Worm (Caenorhabditis elegans) whole organism, late embryonic: Measurements from ENCODE around the gene F01D5.8.
"Not testable (repeated sequence)": the region's sequence is repeated elsewhere in the genome, so short reads cannot be mapped to it uniquely, and the experiment has no call there.

Experiments
- ceh-34 ChIP-seq: sonication (generic microtip); optimal IDR thresholded peaks from 2 replicates; lab custom pipeline; 2016; ENCODE audit warnings: mild to moderate bottlenecking, missing genetic modification characterization, missing compliant biosample characterization
- elt-2 ChIP-seq: sonication (generic microtip); optimal IDR thresholded peaks from 2 replicates; lab custom pipeline; 2016; ENCODE audit warnings: missing genetic modification reagents, missing genetic modification characterization, missing compliant biosample characterization
- ets-4 ChIP-seq: sonication (generic microtip); optimal IDR thresholded peaks from 2 replicates; lab custom pipeline; 2016; ENCODE audit warnings: missing genetic modification characterization, missing compliant biosample characterization
- fax-1 ChIP-seq: sonication (generic microtip); optimal IDR thresholded peaks from 2 replicates; lab custom pipeline; 2016; ENCODE audit warnings: missing genotype, missing genetic modification characterization, missing compliant biosample characterization
- hlh-15 ChIP-seq: sonication (generic microtip); optimal IDR thresholded peaks from 2 replicates; lab custom pipeline; 2016; ENCODE audit warnings: missing genetic modification characterization, missing compliant biosample characterization
- hlh-30 ChIP-seq: sonication (generic microtip); optimal IDR thresholded peaks from 2 replicates; lab custom pipeline; 2017; ENCODE audit warnings: antibody characterized with exemption, missing genetic modification characterization, missing compliant biosample characterization; ENCODE audit not compliant: insufficient read depth
- nhr-11 ChIP-seq: fragments of 150-350 bp; optimal IDR thresholded peaks from 2 replicates; lab custom pipeline; 2014; ENCODE audit warnings: missing biosample characterization, missing genetic modification characterization
- pag-3 ChIP-seq: sonication (generic microtip); optimal IDR thresholded peaks from 2 replicates; lab custom pipeline; 2016; ENCODE audit warnings: missing compliant biosample characterization, missing genetic modification characterization, borderline replicate concordance
- pha-4 ChIP-seq: fragments of 150-350 bp; optimal IDR thresholded peaks from 2 replicates; lab custom pipeline; 2018; ENCODE audit warnings: missing biosample characterization, missing genetic modification reagents, missing genetic modification characterization
- sdc-2 ChIP-seq: sonication (generic microtip); optimal IDR thresholded peaks from 2 replicates; lab custom pipeline; 2016; ENCODE audit warnings: missing genotype, missing genetic modification characterization, missing compliant biosample characterization
- tbx-2 ChIP-seq: sonication (generic microtip); optimal IDR thresholded peaks from 2 replicates; lab custom pipeline; 2016; ENCODE audit warnings: missing genetic modification characterization, missing compliant biosample characterization
- tbx-7 ChIP-seq: sonication (generic microtip); optimal IDR thresholded peaks from 2 replicates; lab custom pipeline; 2016; ENCODE audit warnings: missing genotype, missing genetic modification characterization, missing compliant biosample characterization
- unc-3 ChIP-seq, 2 experiments: fragments of 200-800 bp in 1 of 2; sonication (Bioruptor generic) in 1 of 2; sonication (generic microtip) in 1 of 2; conservative IDR thresholded peaks in 1 of 2; optimal IDR thresholded peaks in 1 of 2; 2 replicates each; pipeline versions ENCODE4 v1.3.6 to Lab custom; 2016 to 2022; ENCODE audit warnings: missing compliant biosample characterization in 2 of 2, missing genetic modification characterization in 2 of 2, missing genetic modification reagents in 1 of 2
- unc-42 ChIP-seq: sonication (generic microtip); optimal IDR thresholded peaks from 2 replicates; lab custom pipeline; 2016; ENCODE audit warnings: missing genotype, missing genetic modification characterization, missing compliant biosample characterization

DNA sequence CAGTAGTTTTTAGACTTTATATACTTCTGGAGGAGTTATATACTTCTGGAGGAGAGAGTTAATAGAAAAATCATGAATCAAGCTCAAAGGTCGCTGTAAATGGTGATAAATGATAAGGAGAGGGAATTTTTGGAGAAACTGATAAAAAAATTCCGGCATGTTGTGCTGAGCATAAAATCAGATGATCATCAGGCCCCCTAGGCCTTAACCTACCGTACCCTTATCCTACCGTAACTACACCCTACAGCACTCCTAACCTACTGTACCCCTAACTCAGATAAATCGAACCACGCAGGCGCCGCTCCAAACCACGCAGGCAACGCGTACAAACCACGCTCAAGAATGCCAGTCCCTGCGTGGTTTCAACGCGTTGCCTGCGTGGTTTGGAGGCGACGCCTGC lies 10.5 kb upstream of the F01D5.8 start, which contains the start of gene F01D5.3:
- not testable (repeated sequence) for TF ChIP-seq hlh-30 (tag; lab: Kevin White, UChicago); elt-2 (tag; lab: Kevin White, UChicago); ceh-34 (tag; lab: Kevin White, UChicago); unc-3 (GFP tag; conservative IDR thresholded peaks at IDR 0.05; lab: Robert Waterston, UW); unc-3 (tag; optimal IDR thresholded peaks at IDR 0.05; lab: Kevin White, UChicago); unc-42 (tag; lab: Kevin White, UChicago); pha-4 (tag; lab: Kevin White, UChicago); tbx-7; sdc-2 (tag; lab: Kevin White, UChicago); tbx-2 (tag; lab: Kevin White, UChicago); hlh-15 (tag; lab: Kevin White, UChicago); nhr-11 (tag; lab: Kevin White, UChicago); fax-1 (tag; lab: Kevin White, UChicago); pag-3; ets-4 (tag; lab: Kevin White, UChicago)
